Worm (Caenorhabditis elegans) whole organism, young adult: ENCODE data around the gene ugt-65.

Experiments used
- F23B12.7 ChIP-seq: sonication (generic microtip); optimal IDR thresholded peaks from 2 replicates; lab custom pipeline; 2017; ENCODE audit warnings: missing genetic modification characterization, mild to moderate bottlenecking, missing compliant biosample characterization, antibody characterized with exemption, moderate library complexity; ENCODE audit not compliant: insufficient read depth
- F33H1.4 ChIP-seq: fragments of 200-800 bp; sonication (Bioruptor generic); IDR thresholded peaks from 2 replicates; pipeline ENCODE4 v1.3.6; 2022; ENCODE audit warnings: missing genetic modification reagents, missing genetic modification characterization, missing compliant biosample characterization
- F49E8.2 ChIP-seq: sonication (generic microtip); optimal IDR thresholded peaks from 3 replicates; lab custom pipeline; 2017; ENCODE audit warnings: missing genetic modification characterization, mild to moderate bottlenecking, missing compliant biosample characterization, antibody characterized with exemption, moderate library complexity; ENCODE audit not compliant: insufficient read depth
- T26A5.8 ChIP-seq: sonication (generic microtip); optimal IDR thresholded peaks from 2 replicates; lab custom pipeline; 2016; ENCODE audit warnings: missing genetic modification characterization, missing compliant biosample characterization
- Y53F4B.3 ChIP-seq: fragments of 200-800 bp; sonication (Bioruptor generic); IDR thresholded peaks from 2 replicates; pipeline ENCODE4 v1.3.6; 2022; ENCODE audit warnings: missing genetic modification reagents, missing genetic modification characterization, missing compliant biosample characterization
- Y67H2A.10 ChIP-seq: fragments of 200-800 bp; sonication (Bioruptor generic); conservative IDR thresholded peaks from 2 replicates; pipeline ENCODE4 v1.3.6; 2022; ENCODE audit warnings: missing genetic modification reagents, missing genetic modification characterization, missing compliant biosample characterization
- ZK185.1 ChIP-seq: sonication (generic microtip); optimal IDR thresholded peaks from 2 replicates; lab custom pipeline; 2016; ENCODE audit warnings: mild to moderate bottlenecking, missing genetic modification characterization, missing compliant biosample characterization; ENCODE audit not compliant: poor library complexity, severe bottlenecking
- akir-1 ChIP-seq: fragments of 200-800 bp; sonication (Bioruptor generic); optimal IDR thresholded peaks from 2 replicates; lab custom pipeline; 2018; ENCODE audit warnings: mild to moderate bottlenecking, missing genetic modification characterization, moderate library complexity, missing compliant biosample characterization
- athp-1 ChIP-seq: sonication (generic microtip); optimal IDR thresholded peaks from 2 replicates; lab custom pipeline; 2017; ENCODE audit warnings: mild to moderate bottlenecking, missing genetic modification characterization, missing compliant biosample characterization
- bed-2 ChIP-seq: fragments of 200-800 bp; sonication (Bioruptor generic); IDR thresholded peaks from 2 replicates; pipeline ENCODE4 v1.3.6; 2022; ENCODE audit warnings: missing genetic modification reagents, missing genetic modification characterization, missing compliant biosample characterization
- cebp-2 ChIP-seq: fragments of 200-800 bp; sonication (Bioruptor generic); IDR thresholded peaks from 2 replicates; pipeline ENCODE4 v1.3.6; 2022; ENCODE audit warnings: missing genetic modification characterization, missing compliant biosample characterization
- ceh-100 ChIP-seq: fragments of 200-800 bp; sonication (Bioruptor generic); IDR thresholded peaks from 2 replicates; pipeline ENCODE4 v1.3.6; 2022; ENCODE audit warnings: missing genetic modification reagents, missing genetic modification characterization, missing compliant biosample characterization
- ceh-58 ChIP-seq: fragments of 200-800 bp; sonication (Bioruptor generic); IDR thresholded peaks from 2 replicates; pipeline ENCODE4 v1.3.6; 2022; ENCODE audit warnings: missing genetic modification characterization, missing compliant biosample characterization
- ceh-79 ChIP-seq: sonication (generic microtip); optimal IDR thresholded peaks from 2 replicates; lab custom pipeline; 2017; ENCODE audit warnings: mild to moderate bottlenecking, missing genetic modification characterization, missing compliant biosample characterization
- ceh-91 ChIP-seq: fragments of 200-800 bp; sonication (Bioruptor generic); IDR thresholded peaks from 2 replicates; pipeline ENCODE4 v1.3.6; 2022; ENCODE audit warnings: missing genetic modification reagents, missing genetic modification characterization, missing compliant biosample characterization
- chd-7 ChIP-seq: sonication (generic microtip); optimal IDR thresholded peaks from 2 replicates; lab custom pipeline; 2016; ENCODE audit warnings: mild to moderate bottlenecking, missing genetic modification characterization, moderate library complexity, missing compliant biosample characterization
- dpff-1 ChIP-seq: sonication (generic microtip); optimal IDR thresholded peaks from 2 replicates; lab custom pipeline; 2017; ENCODE audit warnings: mild to moderate bottlenecking, missing genetic modification characterization, missing compliant biosample characterization
- dpl-1 ChIP-seq: fragments of 150-350 bp; optimal IDR thresholded peaks from 2 replicates; lab custom pipeline; 2014; ENCODE audit warnings: missing biosample characterization, missing genetic modification reagents, missing genetic modification characterization
- egrh-3 ChIP-seq: fragments of 200-800 bp; sonication (Bioruptor generic); IDR thresholded peaks from 2 replicates; pipeline ENCODE4 v1.3.6; 2022; ENCODE audit warnings: missing genetic modification reagents, missing genetic modification characterization, missing compliant biosample characterization
- gei-17 ChIP-seq: fragments of 200-800 bp; sonication (Bioruptor generic); optimal IDR thresholded peaks from 2 replicates; lab custom pipeline; 2018; ENCODE audit warnings: mild to moderate bottlenecking, missing genetic modification characterization, missing compliant biosample characterization
- him-1 ChIP-seq: sonication (generic microtip); optimal IDR thresholded peaks from 2 replicates; lab custom pipeline; 2016; ENCODE audit warnings: missing genotype, missing genetic modification reagents, missing genetic modification characterization, missing compliant biosample characterization
- hlh-12 ChIP-seq: sonication (generic microtip); optimal IDR thresholded peaks from 2 replicates; lab custom pipeline; 2016; ENCODE audit warnings: missing genetic modification characterization, missing compliant biosample characterization
- hmg-20 ChIP-seq: fragments of 200-800 bp; sonication (Bioruptor generic); IDR thresholded peaks from 2 replicates; pipeline ENCODE4 v1.3.6; 2022; ENCODE audit warnings: missing genetic modification reagents, missing genetic modification characterization, missing compliant biosample characterization
- hrde-1 ChIP-seq: sonication (generic microtip); optimal IDR thresholded peaks from 2 replicates; lab custom pipeline; 2016; ENCODE audit warnings: missing genetic modification characterization, mild to moderate bottlenecking, missing compliant biosample characterization, moderate library complexity, missing genotype, missing genetic modification reagents, borderline replicate concordance
- lag-1 ChIP-seq: fragments of 200-800 bp; sonication (Bioruptor generic); IDR thresholded peaks from 2 replicates; pipeline ENCODE4 v1.3.6; 2022; ENCODE audit warnings: missing genetic modification reagents, missing genetic modification characterization, missing compliant biosample characterization
- let-526 ChIP-seq: fragments of 200-800 bp; sonication (Bioruptor generic); IDR thresholded peaks from 2 replicates; pipeline ENCODE4 v1.3.6; 2022; ENCODE audit warnings: missing genetic modification reagents, missing genetic modification characterization, missing compliant biosample characterization
- lin-26 ChIP-seq: fragments of 200-800 bp; sonication (Bioruptor generic); IDR thresholded peaks from 2 replicates; pipeline ENCODE4 v1.3.6; 2022; ENCODE audit warnings: missing genetic modification reagents, missing genetic modification characterization, missing compliant biosample characterization
- lin-35 ChIP-seq, 3 experiments: fragments of 150-350 bp in 2 of 3; sonication (generic microtip) in 1 of 3; optimal IDR thresholded peaks; 2 replicates each; lab custom pipeline; 2014 to 2018; ENCODE audit warnings: missing biosample characterization in 3 of 3, missing genetic modification characterization in 3 of 3, missing genetic modification reagents in 3 of 3
- lir-1 ChIP-seq: fragments of 200-800 bp; sonication (Bioruptor generic); conservative IDR thresholded peaks from 2 replicates; pipeline ENCODE4 v1.3.6; 2022; ENCODE audit warnings: missing genetic modification reagents, missing genetic modification characterization, missing compliant biosample characterization
- lsy-27 ChIP-seq: sonication (generic microtip); optimal IDR thresholded peaks from 2 replicates; lab custom pipeline; 2017; ENCODE audit warnings: missing genetic modification characterization, mild to moderate bottlenecking, missing compliant biosample characterization, antibody characterized with exemption, missing genotype, borderline replicate concordance; ENCODE audit not compliant: insufficient read depth
- madf-6 ChIP-seq: fragments of 200-800 bp; sonication (Bioruptor generic); IDR thresholded peaks from 2 replicates; pipeline ENCODE4 v1.3.6; 2022; ENCODE audit warnings: missing genetic modification reagents, missing genetic modification characterization, missing compliant biosample characterization
- madf-8 ChIP-seq: fragments of 200-800 bp; sonication (Bioruptor generic); conservative IDR thresholded peaks from 2 replicates; pipeline ENCODE4 v1.3.6; 2022; ENCODE audit warnings: missing genetic modification reagents, missing genetic modification characterization, missing compliant biosample characterization
- nfya-1 ChIP-seq: sonication (generic microtip); optimal IDR thresholded peaks from 2 replicates; lab custom pipeline; 2017; ENCODE audit warnings: antibody characterized with exemption, missing compliant biosample characterization, missing genetic modification characterization, borderline replicate concordance; ENCODE audit not compliant: insufficient read depth
- nfyb-1 ChIP-seq: fragments of 200-800 bp; sonication (Bioruptor generic); IDR thresholded peaks from 2 replicates; pipeline ENCODE4 v1.3.6; 2022; ENCODE audit warnings: missing genetic modification reagents, missing genetic modification characterization, missing compliant biosample characterization
- nhr-120 ChIP-seq: fragments of 200-800 bp; sonication (Bioruptor generic); IDR thresholded peaks from 2 replicates; pipeline ENCODE4 v1.3.6; 2022; ENCODE audit warnings: missing genetic modification characterization, missing compliant biosample characterization
- nhr-27 ChIP-seq: fragments of 200-800 bp; sonication (Bioruptor generic); optimal IDR thresholded peaks from 2 replicates; lab custom pipeline; 2018; ENCODE audit warnings: mild to moderate bottlenecking, missing genetic modification characterization, moderate library complexity, missing compliant biosample characterization
- pbrm-1 ChIP-seq: fragments of 200-800 bp; sonication (Bioruptor generic); IDR thresholded peaks from 2 replicates; pipeline ENCODE4 v1.3.6; 2022; ENCODE audit warnings: missing genetic modification reagents, missing genetic modification characterization, missing compliant biosample characterization
- sdz-38 ChIP-seq: sonication (generic microtip); optimal IDR thresholded peaks from 2 replicates; lab custom pipeline; 2016; ENCODE audit warnings: missing genotype, missing genetic modification characterization, missing compliant biosample characterization
- snpc-3.4 ChIP-seq: sonication (generic microtip); optimal IDR thresholded peaks from 2 replicates; lab custom pipeline; 2017; ENCODE audit warnings: missing genetic modification characterization, mild to moderate bottlenecking, missing compliant biosample characterization, antibody characterized with exemption, moderate library complexity, missing genotype, missing genetic modification reagents
- snpc-4 ChIP-seq, 5 experiments: fragments of 150-350 bp in 1 of 5; sonication (generic microtip) in 4 of 5; optimal IDR thresholded peaks; 2 replicates each; lab custom pipeline; 2014 to 2018; ENCODE audit warnings: missing genetic modification characterization in 5 of 5, missing biosample characterization in 3 of 5, antibody characterized with exemption in 2 of 5, mild to moderate bottlenecking in 2 of 5, missing compliant biosample characterization in 2 of 5, missing genotype in 2 of 5, moderate library complexity in 2 of 5, missing genetic modification reagents in 1 of 5
- somi-1 ChIP-seq: fragments of 200-800 bp; sonication (Bioruptor generic); optimal IDR thresholded peaks from 2 replicates; lab custom pipeline; 2018; ENCODE audit warnings: mild to moderate bottlenecking, missing genetic modification characterization, missing compliant biosample characterization
- tbx-9 ChIP-seq: sonication (generic microtip); optimal IDR thresholded peaks from 2 replicates; lab custom pipeline; 2016; ENCODE audit warnings: borderline replicate concordance, missing genetic modification characterization, inconsistent platforms, missing compliant biosample characterization
- zfh-2 ChIP-seq: fragments of 200-800 bp; sonication (Bioruptor generic); conservative IDR thresholded peaks from 2 replicates; pipeline ENCODE4 v1.3.6; 2022; ENCODE audit warnings: missing genetic modification reagents, missing genetic modification characterization, missing compliant biosample characterization
- ztf-26 ChIP-seq: sonication (generic microtip); optimal IDR thresholded peaks from 2 replicates; lab custom pipeline; 2017; ENCODE audit warnings: missing genetic modification characterization, missing compliant biosample characterization
- ztf-28 ChIP-seq: fragments of 200-800 bp; sonication (Bioruptor generic); IDR thresholded peaks from 2 replicates; pipeline ENCODE4 v1.3.6; 2022; ENCODE audit warnings: missing genetic modification reagents, missing genetic modification characterization, missing compliant biosample characterization
- ztf-3 ChIP-seq: fragments of 200-800 bp; sonication (Bioruptor generic); optimal IDR thresholded peaks from 2 replicates; lab custom pipeline; 2018; ENCODE audit warnings: mild to moderate bottlenecking, missing genetic modification characterization, missing compliant biosample characterization
- ztf-6 ChIP-seq: fragments of 200-800 bp; sonication (Bioruptor generic); IDR thresholded peaks from 2 replicates; pipeline ENCODE4 v1.3.6; 2022; ENCODE audit warnings: missing genetic modification reagents, missing genetic modification characterization, missing compliant biosample characterization

The ugt-65 gene

DNA sequence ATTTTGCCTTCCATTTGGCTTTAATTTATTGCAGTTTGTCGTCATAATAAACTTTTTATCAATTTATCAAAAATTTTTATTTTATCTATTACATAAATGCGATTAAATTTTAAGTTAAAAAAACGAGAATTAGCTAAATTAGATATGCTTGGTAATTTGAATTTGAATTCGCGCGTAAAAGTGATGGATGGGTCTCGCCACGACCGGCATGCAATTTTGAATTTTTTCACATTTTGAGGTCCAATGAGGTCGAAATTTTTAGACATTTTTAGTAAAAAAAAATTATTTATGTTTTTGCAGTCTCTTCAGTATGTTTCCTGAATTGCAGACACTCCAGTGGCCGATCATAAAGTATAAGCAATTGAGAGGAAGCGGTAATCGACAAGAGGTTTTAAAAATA lies 11.9 kb upstream of the ugt-65 start, which contains the start of gene dsb-1 (continued):
- TF ChIP-seq lin-26 (GFP tag; lab: Robert Waterston, UW) (no peak), ztf-26 (tag; lab: Kevin White, UChicago) (no peak), snpc-3.4 (tag; lab: Kevin White, UChicago) (no peak), madf-6 (GFP tag; lab: Robert Waterston, UW) (peak; percentile 47; the same call in 1 of the 2 replicates), gei-17 (GFP tag; lab: Kevin White, UChicago) (no peak), madf-8 (no peak), him-1 (no peak), ceh-100 (GFP tag; lab: Robert Waterston, UW) (no peak), ztf-6 (GFP tag; lab: Robert Waterston, UW) (no peak), hlh-12 (tag; lab: Kevin White, UChicago) (no peak), T26A5.8 (tag; lab: Kevin White, UChicago) (no peak), zfh-2 (GFP tag; lab: Robert Waterston, UW) (no peak), akir-1 (no peak), pbrm-1 (GFP tag; lab: Robert Waterston, UW) (no peak), nfyb-1 (GFP tag; lab: Robert Waterston, UW) (no peak), hmg-20 (no peak), ceh-91 (no peak), somi-1 (GFP tag; lab: Kevin White, UChicago) (no peak), lag-1 (GFP tag; lab: Robert Waterston, UW) (no peak), tbx-9 (no peak), nfya-1 (tag; lab: Kevin White, UChicago) (no peak), ceh-79 (no peak), snpc-4 (GFP tag; optimal IDR thresholded peaks at IDR 0.05; lab: Kevin White, UChicago) (no peak), snpc-4 (tag; optimal IDR thresholded peaks at IDR 0.05; lab: Kevin White, UChicago) (no peak), bed-2 (no peak), ztf-3 (GFP tag; lab: Kevin White, UChicago) (no peak), F23B12.7 (no peak), ZK185.1 (tag; lab: Kevin White, UChicago) (no peak), hrde-1 (tag; lab: Kevin White, UChicago) (no peak), dpl-1 (GFP tag; lab: Kevin White, UChicago) (peak; percentile 22), lin-35 (GFP tag; optimal IDR thresholded peaks at IDR 0.05; lab: Kevin White, UChicago) (no peak), Y53F4B.3 (no peak), egrh-3 (GFP tag; lab: Robert Waterston, UW) (no peak), cebp-2 (GFP tag; lab: Robert Waterston, UW) (no peak), F33H1.4 (GFP tag; lab: Robert Waterston, UW) (peak; percentile 63), lsy-27 (no peak), F49E8.2 (no peak), ceh-58 (GFP tag; lab: Robert Waterston, UW) (no peak), athp-1 (tag; lab: Kevin White, UChicago) (no peak)

ce11 chrIV:12410167-12410566 lies 10.3 kb upstream of the ugt-65 start, which contains the start of gene acl-13:
Gene acl-13 (plus strand): TSS chrIV:12410467.
- no peak for TF ChIP-seq lir-1
- TF ChIP-seq nhr-120 (GFP tag; lab: Robert Waterston, UW), result no peak
- no peak for TF ChIP-seq ZK185.1 (tag; lab: Kevin White, UChicago)
- no peak for TF ChIP-seq snpc-3.4 (tag; lab: Kevin White, UChicago)
- TF ChIP-seq nhr-27, result no peak
- no peak for TF ChIP-seq sdz-38 (tag; lab: Kevin White, UChicago)
- no peak for TF ChIP-seq chd-7 (tag; lab: Kevin White, UChicago)
- TF ChIP-seq dpff-1 (tag; lab: Kevin White, UChicago), result no peak
- no peak for TF ChIP-seq Y67H2A.10 (GFP tag; lab: Robert Waterston, UW)
- no peak for TF ChIP-seq akir-1
- TF ChIP-seq lin-35 (GFP tag; optimal IDR thresholded peaks at IDR 0.05; lab: Kevin White, UChicago), result no peak
- no peak for TF ChIP-seq let-526 (GFP tag; lab: Robert Waterston, UW)
- TF ChIP-seq ztf-3 (GFP tag; lab: Kevin White, UChicago), result no peak
- no peak for TF ChIP-seq ceh-58 (GFP tag; lab: Robert Waterston, UW)
- TF ChIP-seq ztf-28 (GFP tag; lab: Robert Waterston, UW), result no peak
- no peak for TF ChIP-seq dpl-1 (GFP tag; lab: Kevin White, UChicago)
- no peak for TF ChIP-seq athp-1 (tag; lab: Kevin White, UChicago)
